Worm (Caenorhabditis elegans) whole organism, late embryonic: ENCODE measurements around the gene set-3.

ENCODE experiments used
- C38D4.7 ChIP-seq: fragments of 200-800 bp; sonication (Bioruptor generic); optimal IDR thresholded peaks from 2 replicates; lab custom pipeline; 2018; ENCODE audit warnings: mild to moderate bottlenecking, missing genetic modification characterization, moderate library complexity, missing compliant biosample characterization
- ama-1 ChIP-seq: fragments of 150-350 bp; optimal IDR thresholded peaks from 2 replicates; lab custom pipeline; 2014
- ceh-19 ChIP-seq: fragments of 200-800 bp; sonication (Bioruptor generic); optimal IDR thresholded peaks from 2 replicates; lab custom pipeline; 2018; ENCODE audit warnings: mild to moderate bottlenecking, missing genetic modification characterization, missing compliant biosample characterization
- hlh-6 ChIP-seq: sonication (generic microtip); optimal IDR thresholded peaks from 2 replicates; lab custom pipeline; 2016; ENCODE audit warnings: missing genotype, missing genetic modification characterization, missing compliant biosample characterization
- nhr-232 ChIP-seq: sonication (generic microtip); optimal IDR thresholded peaks from 2 replicates; lab custom pipeline; 2016; ENCODE audit warnings: missing genetic modification characterization, missing compliant biosample characterization
- tbx-2 ChIP-seq: sonication (generic microtip); optimal IDR thresholded peaks from 2 replicates; lab custom pipeline; 2016; ENCODE audit warnings: missing genetic modification characterization, missing compliant biosample characterization

DNA sequence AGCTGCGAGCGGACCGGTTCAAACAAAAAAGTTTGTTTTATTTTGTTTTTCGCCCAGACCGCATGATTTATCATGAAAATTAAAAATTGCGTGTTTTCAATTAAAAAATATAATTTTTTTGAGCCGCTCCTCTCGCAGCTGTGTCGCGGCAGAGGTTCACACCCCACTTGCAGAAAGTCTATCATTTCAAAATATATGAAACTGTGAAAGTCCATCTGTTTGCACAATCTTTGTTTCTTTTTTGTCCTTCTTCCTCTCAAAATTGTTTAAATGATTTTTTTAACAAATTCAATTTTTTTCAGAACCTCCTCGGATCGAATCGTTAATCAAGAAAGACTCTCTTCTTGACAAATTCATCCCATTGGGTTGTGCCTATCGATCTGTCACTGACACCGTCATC, 5.2 kb upstream of the set-3 start, which contains the start of gene tlk-1:
- no peak for TF ChIP-seq hlh-6
- no peak for TF ChIP-seq nhr-232 (tag; lab: Kevin White, UChicago)
- no peak for TF ChIP-seq tbx-2
- no peak for TF ChIP-seq ama-1 (lab: Kevin White, UChicago)
- no peak for TF ChIP-seq ceh-19 (GFP tag; lab: Kevin White, UChicago)
- TF ChIP-seq C38D4.7 (GFP tag; lab: Kevin White, UChicago): no peak
